Worm (Caenorhabditis elegans): ENCODE data around the gene ubc-17.

- TF ChIP-seq sem-2 (GFP tag; optimal IDR thresholded peaks at IDR 0.05), result no peak
- TF ChIP-seq nhr-28 (tag; optimal IDR thresholded peaks at IDR 0.05), result no peak
- no peak for TF ChIP-seq unc-120 (tag; optimal IDR thresholded peaks at IDR 0.05; ENCODE audit: poor library complexity, severe bottlenecking)
- no peak for TF ChIP-seq nhr-76 (tag; optimal IDR thresholded peaks at IDR 0.05)
- no peak for TF ChIP-seq M03D4.4 (tag; optimal IDR thresholded peaks at IDR 0.05)
Measured at ce11 chrX:7067250-7067958, 17.0 kb downstream of the ubc-17 start.
